Fruit fly (Drosophila melanogaster) whole organism, embryonic: Measurements from ENCODE around the gene CG31827.

Source experiments
- Bgb ChIP-seq: fragments of 200-800 bp; sonication (Bioruptor generic); IDR thresholded peaks from 2 replicates; pipeline ENCODE4 v1.3.6; 2022; ENCODE audit warnings: missing biosample characterization, missing genetic modification characterization; ENCODE audit not compliant: partially characterized antibody
- BtbVII ChIP-seq: fragments of 200-800 bp; sonication (Bioruptor generic); optimal IDR thresholded peaks from 3 replicates; lab custom pipeline; 2017; ENCODE audit warnings: missing biosample characterization, mild to moderate bottlenecking, missing genetic modification characterization
- CG10209 ChIP-seq: fragments of 200-800 bp; sonication (Bioruptor generic); optimal IDR thresholded peaks from 3 replicates; lab custom pipeline; 2017; ENCODE audit warnings: missing biosample characterization, mild to moderate bottlenecking, missing genetic modification characterization, missing genetic modification reagents
- CG10431 ChIP-seq: fragments of 200-800 bp; sonication (Bioruptor generic); optimal IDR thresholded peaks from 3 replicates; lab custom pipeline; 2018; ENCODE audit warnings: missing biosample characterization, mild to moderate bottlenecking, missing genetic modification characterization
- CG10462 ChIP-seq: fragments of 200-800 bp; sonication (Bioruptor generic); optimal IDR thresholded peaks from 2 replicates; lab custom pipeline; 2016; ENCODE audit warnings: missing biosample characterization, missing genetic modification characterization
- CG10543 ChIP-seq: fragments of 200-800 bp; sonication (Bioruptor generic); optimal IDR thresholded peaks from 3 replicates; lab custom pipeline; 2017; ENCODE audit warnings: missing biosample characterization, mild to moderate bottlenecking, missing genetic modification characterization, moderate library complexity
- CG12155 ChIP-seq: fragments of 200-800 bp; sonication (Bioruptor generic); optimal IDR thresholded peaks from 3 replicates; lab custom pipeline; 2016; ENCODE audit warnings: missing biosample characterization, missing genetic modification characterization
- CG12391 ChIP-seq: fragments of 200-800 bp; sonication (Bioruptor generic); optimal IDR thresholded peaks from 3 replicates; lab custom pipeline; 2018; ENCODE audit warnings: missing biosample characterization, mild to moderate bottlenecking, missing genetic modification characterization, moderate library complexity
- CG13624 ChIP-seq: fragments of 200-800 bp; sonication (Bioruptor generic); optimal IDR thresholded peaks from 2 replicates; lab custom pipeline; 2016; ENCODE audit warnings: missing biosample characterization, missing genetic modification characterization
- CG14860 ChIP-seq: fragments of 200-800 bp; sonication (Bioruptor generic); IDR thresholded peaks from 3 replicates; pipeline ENCODE4 v1.3.6; 2022; ENCODE audit warnings: missing biosample characterization, missing genetic modification characterization; ENCODE audit not compliant: partially characterized antibody
- CG15011 ChIP-seq: fragments of 200-800 bp; sonication (Bioruptor generic); optimal IDR thresholded peaks from 3 replicates; lab custom pipeline; 2018; ENCODE audit warnings: missing biosample characterization, mild to moderate bottlenecking, missing genetic modification characterization
- CG1529 ChIP-seq: fragments of 200-800 bp; sonication (Bioruptor generic); optimal IDR thresholded peaks from 3 replicates; lab custom pipeline; 2018; ENCODE audit warnings: missing biosample characterization, missing genetic modification characterization
- CG15479 ChIP-seq: fragments of 200-800 bp; sonication (Bioruptor generic); optimal IDR thresholded peaks from 3 replicates; lab custom pipeline; 2019; ENCODE audit warnings: missing biosample characterization, mild to moderate bottlenecking, missing genetic modification characterization, moderate library complexity
- CG18011 ChIP-seq: fragments of 200-800 bp; sonication (Bioruptor generic); optimal IDR thresholded peaks from 2 replicates; lab custom pipeline; 2017; ENCODE audit warnings: missing biosample characterization, missing genetic modification characterization, mild to moderate bottlenecking, moderate library complexity, missing genotype
- CG2199 ChIP-seq: fragments of 200-800 bp; sonication (Bioruptor generic); IDR thresholded peaks from 3 replicates; pipeline ENCODE4 v1.3.6; 2022; ENCODE audit warnings: missing biosample characterization, missing genetic modification characterization
- CG31441 ChIP-seq: fragments of 200-800 bp; sonication (Bioruptor generic); IDR thresholded peaks from 2 replicates; pipeline ENCODE4 v1.3.6; 2022; ENCODE audit warnings: missing biosample characterization, missing genetic modification characterization
- CG3163 ChIP-seq: fragments of 200-800 bp; sonication (Bioruptor generic); optimal IDR thresholded peaks from 3 replicates; lab custom pipeline; 2016; ENCODE audit warnings: missing biosample characterization, missing genetic modification characterization
- CG3995 ChIP-seq: fragments of 200-800 bp; sonication (Bioruptor generic); optimal IDR thresholded peaks from 3 replicates; lab custom pipeline; 2016; ENCODE audit warnings: missing biosample characterization, missing genetic modification characterization
- CG8388 ChIP-seq: fragments of 200-800 bp; sonication (Bioruptor generic); optimal IDR thresholded peaks from 2 replicates; lab custom pipeline; 2019; ENCODE audit warnings: missing biosample characterization, mild to moderate bottlenecking, missing genetic modification characterization, moderate library complexity
- CG9876 ChIP-seq: fragments of 200-800 bp; sonication (Bioruptor generic); optimal IDR thresholded peaks from 2 replicates; lab custom pipeline; 2016; ENCODE audit warnings: missing biosample characterization, missing genetic modification characterization
- D19A ChIP-seq: fragments of 200-800 bp; optimal IDR thresholded peaks from 3 replicates; lab custom pipeline; 2019; ENCODE audit warnings: missing biosample characterization, mild to moderate bottlenecking, missing genetic modification characterization, moderate library complexity
- D19B ChIP-seq: fragments of 200-800 bp; sonication (Bioruptor generic); optimal IDR thresholded peaks from 2 replicates; lab custom pipeline; 2017; ENCODE audit warnings: missing biosample characterization, mild to moderate bottlenecking, missing genetic modification characterization
- Dek ChIP-seq: fragments of 200-800 bp; sonication (Bioruptor generic); optimal IDR thresholded peaks from 3 replicates; lab custom pipeline; 2019; ENCODE audit warnings: missing biosample characterization, mild to moderate bottlenecking, missing genetic modification characterization, moderate library complexity
- E2f2 ChIP-seq: fragments of 200-800 bp; sonication (Bioruptor generic); IDR thresholded peaks from 2 replicates; pipeline ENCODE4 v1.3.6; 2022; ENCODE audit warnings: missing biosample characterization, missing genetic modification characterization
- Hand ChIP-seq: fragments of 200-800 bp; sonication (Bioruptor generic); optimal IDR thresholded peaks from 2 replicates; lab custom pipeline; 2017; ENCODE audit warnings: mild to moderate bottlenecking, missing biosample characterization, missing genetic modification reagents, missing genetic modification characterization
- NK7.1 ChIP-seq: fragments of 200-800 bp; sonication (Bioruptor generic); optimal IDR thresholded peaks from 3 replicates; lab custom pipeline; 2016; ENCODE audit warnings: missing biosample characterization, missing genetic modification characterization
- Ptx1 ChIP-seq: fragments of 200-800 bp; sonication (Bioruptor generic); IDR thresholded peaks from 2 replicates; pipeline ENCODE4 v1.3.6; 2022; ENCODE audit warnings: missing biosample characterization, missing genetic modification characterization
- Scr ChIP-seq: fragments of 200-800 bp; sonication (Bioruptor generic); IDR thresholded peaks from 2 replicates; pipeline ENCODE4 v1.3.6; 2022; ENCODE audit warnings: missing biosample characterization, missing genetic modification characterization; ENCODE audit not compliant: partially characterized antibody
- Stat92E ChIP-seq, 3 experiments: fragments of >200 bp in 2 of 3; fragments of 200-800 bp in 1 of 3; sonication (Bioruptor generic) in 1 of 3; optimal IDR thresholded peaks; 2 replicates each; lab custom pipeline; 2017 to 2019; ENCODE audit warnings: missing biosample characterization in 3 of 3, missing genetic modification characterization in 3 of 3, mild to moderate bottlenecking in 1 of 3, moderate library complexity in 1 of 3
- Tbp ChIP-seq: fragments of >200 bp; optimal IDR thresholded peaks from 2 replicates; lab custom pipeline; 2018; ENCODE audit warnings: missing biosample characterization, missing genetic modification characterization
- Usf ChIP-seq: fragments of 200-800 bp; sonication (Bioruptor generic); optimal IDR thresholded peaks from 2 replicates; lab custom pipeline; 2017; ENCODE audit warnings: missing genotype, missing biosample characterization, missing genetic modification characterization
- amos ChIP-seq: fragments of 200-800 bp; sonication (Bioruptor generic); IDR thresholded peaks from 2 replicates; pipeline ENCODE4 v1.3.6; 2022; ENCODE audit warnings: missing biosample characterization, missing genetic modification characterization; ENCODE audit not compliant: partially characterized antibody
- bsh ChIP-seq, 2 experiments: fragments of 200-800 bp; sonication (Bioruptor generic); optimal IDR thresholded peaks; 2 replicates each; lab custom pipeline; 2017 to 2018; ENCODE audit warnings: mild to moderate bottlenecking in 2 of 2, missing biosample characterization in 2 of 2, missing genetic modification characterization in 2 of 2, moderate library complexity in 1 of 2
- cwo ChIP-seq: fragments of 200-800 bp; sonication (Bioruptor generic); optimal IDR thresholded peaks from 3 replicates; lab custom pipeline; 2017; ENCODE audit warnings: missing biosample characterization, missing genetic modification characterization, mild to moderate bottlenecking, moderate library complexity, missing genetic modification reagents
- disco-r ChIP-seq: fragments of 200-800 bp; sonication (Bioruptor generic); optimal IDR thresholded peaks from 2 replicates; lab custom pipeline; 2016; ENCODE audit warnings: missing biosample characterization, missing genetic modification characterization
- dm ChIP-seq: fragments of 200-800 bp; sonication (Bioruptor generic); optimal IDR thresholded peaks from 3 replicates; lab custom pipeline; 2016; ENCODE audit warnings: missing biosample characterization, missing genetic modification characterization
- dmrt11E ChIP-seq: fragments of 200-800 bp; sonication (Bioruptor generic); optimal IDR thresholded peaks from 3 replicates; lab custom pipeline; 2018; ENCODE audit warnings: missing biosample characterization, mild to moderate bottlenecking, missing genetic modification characterization, moderate library complexity
- gcm ChIP-seq: fragments of 200-800 bp; sonication (Bioruptor generic); optimal IDR thresholded peaks from 2 replicates; lab custom pipeline; 2019; ENCODE audit warnings: missing biosample characterization, mild to moderate bottlenecking, missing genetic modification characterization, moderate library complexity
- insv ChIP-seq, 2 experiments: fragments of 200-800 bp; sonication (Bioruptor generic); optimal IDR thresholded peaks; 3 replicates each; lab custom pipeline; 2016 to 2018; ENCODE audit warnings: missing biosample characterization in 2 of 2, missing genetic modification characterization in 2 of 2
- knrl ChIP-seq: fragments of 200-800 bp; sonication (Bioruptor generic); IDR thresholded peaks from 3 replicates; pipeline ENCODE4 v1.3.6; 2022; ENCODE audit warnings: missing biosample characterization, missing genetic modification characterization; ENCODE audit not compliant: partially characterized antibody
- phol ChIP-seq: fragments of 200-800 bp; sonication (Bioruptor generic); optimal IDR thresholded peaks from 3 replicates; lab custom pipeline; 2018; ENCODE audit warnings: missing biosample characterization, mild to moderate bottlenecking, missing genetic modification characterization, moderate library complexity
- sens-2 ChIP-seq: fragments of 200-800 bp; sonication (Bioruptor generic); IDR thresholded peaks from 2 replicates; pipeline ENCODE4 v1.3.6; 2022; ENCODE audit warnings: missing biosample characterization, missing genetic modification characterization
- slbo ChIP-seq: fragments of 200-800 bp; sonication (Bioruptor generic); IDR thresholded peaks from 2 replicates; pipeline ENCODE4 v1.3.6; 2022; ENCODE audit warnings: missing biosample characterization, missing genetic modification characterization
- ssp ChIP-seq: fragments of 200-800 bp; sonication (Bioruptor generic); IDR thresholded peaks from 2 replicates; pipeline ENCODE4 v1.3.6; 2022; ENCODE audit warnings: missing biosample characterization, missing genetic modification characterization
- stc ChIP-seq: fragments of 200-800 bp; sonication (Bioruptor generic); IDR thresholded peaks from 2 replicates; pipeline ENCODE4 v1.3.6; 2022; ENCODE audit warnings: missing biosample characterization, missing genetic modification characterization
- tgo ChIP-seq: fragments of 200-800 bp; sonication (Bioruptor generic); IDR thresholded peaks from 3 replicates; pipeline ENCODE4 v1.3.6; 2022; ENCODE audit warnings: missing biosample characterization, missing genetic modification characterization
- unc-4 ChIP-seq: fragments of 200-800 bp; sonication (Bioruptor generic); IDR thresholded peaks from 2 replicates; pipeline ENCODE4 v1.3.6; 2022; ENCODE audit warnings: missing biosample characterization, missing genetic modification characterization; ENCODE audit not compliant: partially characterized antibody
- zen2 ChIP-seq: fragments of 200-800 bp; sonication (Bioruptor generic); IDR thresholded peaks from 3 replicates; pipeline ENCODE4 v1.3.6; 2022; ENCODE audit warnings: missing biosample characterization, missing genetic modification characterization; ENCODE audit not compliant: partially characterized antibody

The CG31827 gene

dm6 chr2L:15747394-15748260 lies 42.7 kb downstream of the CG31827 start, which contains the start of gene CycE:
TSS of gene CycE (minus strand) at chr2L:15748150.
- TF ChIP-seq stc (GFP tag; lab: Robert Waterston, UW) = no peak
- TF ChIP-seq CG10543 (GFP tag; lab: Kevin White, UChicago) = no peak
- no peak for TF ChIP-seq Stat92E (GFP tag; optimal IDR thresholded peaks at IDR 0.05; lab: Kevin White, UChicago)
- TF ChIP-seq D19B = no peak
- TF ChIP-seq Bgb (GFP tag; lab: Robert Waterston, UW) = no peak; the same call in 1 of the 2 replicates
- TF ChIP-seq bsh (GFP tag; optimal IDR thresholded peaks at IDR 0.05; lab: Kevin White, UChicago) = no peak
- no peak for TF ChIP-seq tgo
- no peak for TF ChIP-seq NK7.1 (GFP tag; lab: Kevin White, UChicago)
- TF ChIP-seq Hand (GFP tag; lab: Kevin White, UChicago) = no peak
- TF ChIP-seq Tbp (GFP tag; lab: Kevin White, UChicago) = no peak
- peak; percentile 83 for TF ChIP-seq CG15479 (GFP tag; lab: Kevin White, UChicago)
- TF ChIP-seq CG1529 (GFP tag; lab: Kevin White, UChicago) = no peak
- peak; percentile 22; the same call in 1 of the 2 replicates for TF ChIP-seq Scr (GFP tag; lab: Robert Waterston, UW)
- no peak for TF ChIP-seq Usf (GFP tag; lab: Kevin White, UChicago)
- TF ChIP-seq knrl (GFP tag; lab: Robert Waterston, UW) = no peak
- no peak for TF ChIP-seq dm (GFP tag; lab: Kevin White, UChicago)
- no peak for TF ChIP-seq CG10431 (GFP tag; lab: Kevin White, UChicago)
- TF ChIP-seq gcm (GFP tag; lab: Kevin White, UChicago) = no peak
- no peak for TF ChIP-seq BtbVII (GFP tag; lab: Kevin White, UChicago)
- TF ChIP-seq CG12155 (GFP tag; lab: Kevin White, UChicago) = no peak
- no peak for TF ChIP-seq CG15011
- TF ChIP-seq CG14860 (GFP tag; lab: Robert Waterston, UW) = no peak
- no peak for TF ChIP-seq CG9876
- peak; percentile 81 for TF ChIP-seq CG3995 (GFP tag; lab: Kevin White, UChicago)
- no peak for TF ChIP-seq CG10462 (GFP tag; lab: Kevin White, UChicago)
- TF ChIP-seq insv (GFP tag; optimal IDR thresholded peaks at IDR 0.05; lab: Kevin White, UChicago) = no peak
- no peak for TF ChIP-seq unc-4 (GFP tag; lab: Robert Waterston, UW)
- TF ChIP-seq ssp (GFP tag; lab: Robert Waterston, UW) = no peak
- no peak for TF ChIP-seq disco-r
- no peak for TF ChIP-seq CG13624 (GFP tag; lab: Kevin White, UChicago)
- no peak for TF ChIP-seq slbo
- TF ChIP-seq amos (GFP tag; lab: Robert Waterston, UW) = 0 out of 2 replicates have a peak, but pooled peaks have one; percentile 21
- no peak for TF ChIP-seq cwo
- TF ChIP-seq sens-2 (GFP tag; lab: Robert Waterston, UW) = no peak
- TF ChIP-seq E2f2 (GFP tag; lab: Robert Waterston, UW) = peak; percentile 96; the same call in 1 of the 2 replicates
- TF ChIP-seq Ptx1 (GFP tag; lab: Robert Waterston, UW) = no peak
- no peak for TF ChIP-seq phol (tag; lab: Kevin White, UChicago)
- peak; percentile 88 for TF ChIP-seq CG3163
- TF ChIP-seq dmrt11E (tag; lab: Kevin White, UChicago) = no peak
- TF ChIP-seq CG12391 (tag; lab: Kevin White, UChicago) = no peak
- TF ChIP-seq D19A = no peak
- no peak for TF ChIP-seq CG18011
- TF ChIP-seq zen2 (GFP tag; lab: Robert Waterston, UW) = no peak
- no peak for TF ChIP-seq CG8388 (GFP tag; lab: Kevin White, UChicago)
- no peak for TF ChIP-seq CG10209
- TF ChIP-seq CG31441 (GFP tag; lab: Robert Waterston, UW) = no peak
- no peak for TF ChIP-seq Dek (tag; lab: Kevin White, UChicago)
- no peak for TF ChIP-seq CG2199 (GFP tag; lab: Robert Waterston, UW)
